Fruit fly (Drosophila melanogaster): Measurements from ENCODE around the gene Sp7.

DNA sequence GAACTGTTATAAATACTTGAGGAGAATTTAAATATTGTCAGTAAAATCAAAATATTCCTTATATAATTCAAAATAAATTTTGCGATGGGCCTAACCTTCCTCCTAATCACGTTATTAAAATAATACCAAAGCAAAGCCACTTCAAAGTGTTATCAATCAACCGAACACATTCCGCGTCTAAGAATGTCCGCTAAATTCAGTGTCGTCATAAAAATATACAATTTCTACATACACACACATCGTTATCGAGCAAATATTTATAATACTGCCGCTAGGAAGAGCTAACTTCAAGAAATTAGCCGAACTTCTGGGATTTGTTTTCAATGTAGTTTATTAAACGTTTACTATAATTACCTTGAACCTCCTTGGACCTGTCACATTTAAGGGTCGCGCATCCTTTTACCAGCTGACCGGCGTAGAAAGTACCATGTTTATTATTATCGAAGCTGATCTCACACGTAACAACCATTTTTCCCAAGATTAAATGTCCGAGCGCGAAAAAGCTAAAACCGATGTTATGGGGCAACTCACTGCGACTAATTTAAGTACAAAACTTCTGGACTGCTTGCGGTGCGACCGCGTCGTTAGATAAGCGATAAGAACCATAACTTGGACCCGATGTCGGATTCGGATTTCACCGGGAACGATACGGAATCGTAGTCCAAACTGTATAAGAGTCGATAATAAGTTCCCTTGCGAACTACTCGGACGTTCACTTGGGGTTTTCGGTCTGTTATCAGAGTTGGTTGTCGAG is 23.5 kb downstream of the Sp7 start, which contains the start of gene CG18747:
- TF ChIP-seq EcR (GFP tag; optimal IDR thresholded peaks at IDR 0.05) (no peak), psq (optimal IDR thresholded peaks at IDR 0.05) (no peak), CG8478 (optimal IDR thresholded peaks at IDR 0.05) (no peak), pan (optimal IDR thresholded peaks at IDR 0.05) (no peak), usp (GFP tag; optimal IDR thresholded peaks at IDR 0.05) (no peak), Dll (optimal IDR thresholded peaks at IDR 0.05) (no peak)

Measured in whole organism.